Worm (Caenorhabditis elegans): ENCODE results near the gene C50E3.12.

Gene C50E3.12

ce11 chrV:7603404-7603803 lies 18.5 kb downstream of the C50E3.12 start, which contains the start of gene C50E3.11:
Gene C50E3.11, minus strand, starts transcription at chrV:7603486.
- TF ChIP-seq T20F7.1 (GFP tag; optimal IDR thresholded peaks at IDR 0.05) = no peak
- no peak for TF ChIP-seq sdz-12 (GFP tag; optimal IDR thresholded peaks at IDR 0.05)
- TF ChIP-seq daf-12 (tag; optimal IDR thresholded peaks at IDR 0.05) = no peak
- no peak for TF ChIP-seq lim-7 (GFP tag; IDR thresholded peaks at IDR 0.05)
- no peak for TF ChIP-seq ZK337.2 (GFP tag; IDR thresholded peaks at IDR 0.05)
- no peak for TF ChIP-seq egl-43 (GFP tag; IDR thresholded peaks at IDR 0.05)
- TF ChIP-seq zip-11 (GFP tag; IDR thresholded peaks at IDR 0.05) = no peak
- TF ChIP-seq dmd-9 (GFP tag; IDR thresholded peaks at IDR 0.05) = no peak
- no peak for TF ChIP-seq nhr-102 (tag; optimal IDR thresholded peaks at IDR 0.05)
- TF ChIP-seq Y105C5A.15 (GFP tag; IDR thresholded peaks at IDR 0.05) = no peak
- no peak for TF ChIP-seq dmd-8 (GFP tag; IDR thresholded peaks at IDR 0.05)
- no peak for TF ChIP-seq pqm-1 (tag; optimal IDR thresholded peaks at IDR 0.05)
- no peak for TF ChIP-seq ceh-62 (tag; optimal IDR thresholded peaks at IDR 0.05)
- TF ChIP-seq set-16 (GFP tag; IDR thresholded peaks at IDR 0.05) = no peak
- no peak for TF ChIP-seq daf-16 (GFP tag; optimal IDR thresholded peaks at IDR 0.05)
- TF ChIP-seq daf-16 (tag; optimal IDR thresholded peaks at IDR 0.05) = no peak
- no peak for TF ChIP-seq madf-5 (GFP tag; IDR thresholded peaks at IDR 0.05)
- no peak for TF ChIP-seq fos-1 (tag; optimal IDR thresholded peaks at IDR 0.05)
- TF ChIP-seq nhr-11 (tag; optimal IDR thresholded peaks at IDR 0.05) = no peak
- TF ChIP-seq php-3 (GFP tag; IDR thresholded peaks at IDR 0.05) = no peak
- no peak for TF ChIP-seq mep-1 (tag; optimal IDR thresholded peaks at IDR 0.05)

DNA sequence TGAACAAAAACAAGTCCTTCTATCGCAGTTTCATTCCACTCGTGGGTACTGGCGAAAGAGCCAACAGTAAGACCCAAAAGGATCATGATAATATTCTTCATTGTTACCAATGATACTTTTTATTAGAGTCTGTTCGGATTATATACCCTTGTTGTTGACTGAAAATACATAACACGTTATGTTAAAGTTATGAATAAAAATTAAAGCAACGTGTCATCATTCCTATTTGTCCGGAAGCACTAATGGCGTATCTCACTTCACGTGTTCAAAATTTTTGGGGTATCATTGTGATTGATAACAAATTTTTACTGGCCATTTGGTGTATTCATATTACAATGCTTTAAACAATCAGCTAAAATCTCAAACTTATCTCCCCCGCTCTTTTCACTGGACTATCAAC lies 20.4 kb downstream of the C50E3.12 start, which contains the start of gene scl-26:
TSS of gene scl-26 (minus strand) at position 101 of the 400 bp plus-strand sequence.
- TF ChIP-seq dmd-6 (GFP tag; IDR thresholded peaks at IDR 0.05) = no peak
- no peak for TF ChIP-seq nhr-111 (GFP tag; optimal IDR thresholded peaks at IDR 0.05)
- no peak for TF ChIP-seq ZK546.5 (tag; optimal IDR thresholded peaks at IDR 0.05)
- no peak for TF ChIP-seq ceh-28 (tag; optimal IDR thresholded peaks at IDR 0.05)
- no peak for TF ChIP-seq ceh-62 (tag; optimal IDR thresholded peaks at IDR 0.05)
- TF ChIP-seq unc-62 (GFP tag; optimal IDR thresholded peaks at IDR 0.05 in 1 of 2) = no peak
- no peak for TF ChIP-seq unc-62 (tag; optimal IDR thresholded peaks at IDR 0.05)
- TF ChIP-seq fkh-10 (GFP tag; optimal IDR thresholded peaks at IDR 0.05) = no peak
- no peak for TF ChIP-seq set-16 (GFP tag; IDR thresholded peaks at IDR 0.05)
- no peak for TF ChIP-seq hmg-1.1 (GFP tag; IDR thresholded peaks at IDR 0.05)
- TF ChIP-seq madf-9 (GFP tag; conservative IDR thresholded peaks at IDR 0.05) = no peak
- no peak for TF ChIP-seq tag-97 (GFP tag; IDR thresholded peaks at IDR 0.05)
- TF ChIP-seq F44E2.7 (GFP tag; IDR thresholded peaks at IDR 0.05) = no peak
- TF ChIP-seq nhr-237 (tag; optimal IDR thresholded peaks at IDR 0.05) = no peak
- no peak for TF ChIP-seq saeg-2 (GFP tag; IDR thresholded peaks at IDR 0.05)
- TF ChIP-seq F49E8.2 (tag; optimal IDR thresholded peaks at IDR 0.05; ENCODE audit: borderline replicate concordance) = no peak
- TF ChIP-seq T20F7.1 (GFP tag; optimal IDR thresholded peaks at IDR 0.05) = no peak
- TF ChIP-seq egl-27 (tag; optimal IDR thresholded peaks at IDR 0.05) = no peak

DNA sequence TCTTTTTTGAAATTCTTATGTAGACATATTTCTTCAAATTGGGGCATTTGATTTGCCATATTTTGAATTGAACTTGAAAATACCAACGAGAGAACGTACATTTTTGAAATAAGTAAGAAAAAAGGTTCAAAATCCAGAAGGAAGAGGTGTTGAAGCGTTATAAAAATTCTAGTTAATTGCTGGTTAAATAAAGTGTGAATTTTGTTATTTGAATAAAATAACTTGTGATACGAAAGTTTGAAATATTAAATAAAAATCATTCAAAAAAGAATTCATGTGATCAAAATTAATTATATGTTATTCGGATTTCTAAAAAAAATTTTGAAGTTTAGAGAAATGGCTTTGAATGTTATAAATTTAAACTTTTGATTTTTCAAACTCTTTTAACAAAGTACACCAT lies 21.7 kb downstream of the C50E3.12 start, which contains the start of gene C50E3.9:
TSS of gene C50E3.9 (minus strand) at position 101 of the 400 bp plus-strand sequence.
- TF ChIP-seq zip-2 (tag; optimal IDR thresholded peaks at IDR 0.05) (no peak), egl-27 (tag; optimal IDR thresholded peaks at IDR 0.05) (no peak), lin-39 (tag; optimal IDR thresholded peaks at IDR 0.05) (no peak), ama-1 (optimal IDR thresholded peaks at IDR 0.05) (no peak), php-3 (GFP tag; IDR thresholded peaks at IDR 0.05) (no peak), mes-2 (tag; optimal IDR thresholded peaks at IDR 0.05; ENCODE audit: poor library complexity, severe bottlenecking) (no peak), snpc-4 (tag; optimal IDR thresholded peaks at IDR 0.05) (no peak)

Measured in whole organism, L4 larva.